Worm (Caenorhabditis elegans): ENCODE measurements around the gene ttr-43.
A peak's percentile ranks its signal among the peaks of the same experiment; 100 is the strongest.

Gene ttr-43

ce11 chrV:12579299-12579698, 11.2 kb downstream of the ttr-43 start, which contains the start of gene E02A10.3:
Gene E02A10.3 (plus strand): TSS chrV:12579599.
- TF ChIP-seq B0261.1 (tag; optimal IDR thresholded peaks at IDR 0.05) (no peak), unc-62 (GFP tag; optimal IDR thresholded peaks at IDR 0.05) (no peak), nhr-90 (tag; optimal IDR thresholded peaks at IDR 0.05) (no peak), Y79H2A.3 (GFP tag; conservative IDR thresholded peaks at IDR 0.05) (no peak), F33H1.4 (GFP tag; IDR thresholded peaks at IDR 0.05) (no peak), efl-1 (GFP tag; optimal IDR thresholded peaks at IDR 0.05) (no peak), attf-5 (GFP tag; optimal IDR thresholded peaks at IDR 0.05) (no peak), ama-1 (optimal IDR thresholded peaks at IDR 0.05) (no peak), ama-1 (GFP tag; optimal IDR thresholded peaks at IDR 0.05) (no peak), F22D6.2 (tag; optimal IDR thresholded peaks at IDR 0.05) (no peak), ceh-58 (GFP tag; IDR thresholded peaks at IDR 0.05) (no peak), mcd-1 (GFP tag; IDR thresholded peaks at IDR 0.05) (no peak), hmg-20 (GFP tag; IDR thresholded peaks at IDR 0.05) (no peak), repo-1 (tag; optimal IDR thresholded peaks at IDR 0.05) (no peak), nfya-1 (tag; optimal IDR thresholded peaks at IDR 0.05; ENCODE audit: borderline replicate concordance, insufficient read depth) (no peak), sea-2 (GFP tag; IDR thresholded peaks at IDR 0.05) (no peak), tbp1 (GFP tag; optimal IDR thresholded peaks at IDR 0.05) (no peak), dox-1 (GFP tag; IDR thresholded peaks at IDR 0.05) (no peak), rec-8 (tag; optimal IDR thresholded peaks at IDR 0.05) (no peak), mxl-1 (tag; optimal IDR thresholded peaks at IDR 0.05) (no peak)

- TF ChIP-seq lsl-1 (GFP tag; optimal IDR thresholded peaks at IDR 0.05) (no peak), egrh-3 (GFP tag; IDR thresholded peaks at IDR 0.05) (peak; percentile 87)
Measured at ce11 chrV:12576495-12576947, 14.0 kb downstream of the ttr-43 start, which contains the start of gene grl-23. Gene grl-23 (minus strand): TSS chrV:12576897.

ce11 chrV:12575846-12576245, 14.7 kb downstream of the ttr-43 start:
- TF ChIP-seq egrh-3 (GFP tag; IDR thresholded peaks at IDR 0.05): peak; percentile 97
- 0 out of 2 replicates have a peak, but pooled peaks have one; percentile 28 for TF ChIP-seq sea-2 (GFP tag; IDR thresholded peaks at IDR 0.05)
- TF ChIP-seq rec-8 (tag; optimal IDR thresholded peaks at IDR 0.05): no peak

- TF ChIP-seq dox-1 (GFP tag; IDR thresholded peaks at IDR 0.05) (no peak), T26A5.8 (tag; optimal IDR thresholded peaks at IDR 0.05) (no peak), mxl-1 (tag; optimal IDR thresholded peaks at IDR 0.05) (no peak), hlh-26 (GFP tag; conservative IDR thresholded peaks at IDR 0.05) (no peak), hmg-20 (GFP tag; IDR thresholded peaks at IDR 0.05) (no peak), athp-1 (tag; optimal IDR thresholded peaks at IDR 0.05) (no peak), snpc-3.4 (tag; optimal IDR thresholded peaks at IDR 0.05) (no peak), tbp1 (GFP tag; optimal IDR thresholded peaks at IDR 0.05) (no peak), sdz-38 (tag; optimal IDR thresholded peaks at IDR 0.05) (no peak), him-1 (tag; optimal IDR thresholded peaks at IDR 0.05) (no peak), ekl-4 (GFP tag; IDR thresholded peaks at IDR 0.05) (no peak), tlf-1 (GFP tag; optimal IDR thresholded peaks at IDR 0.05) (no peak), ztf-25 (GFP tag; IDR thresholded peaks at IDR 0.05) (no peak), nhr-120 (GFP tag; IDR thresholded peaks at IDR 0.05) (no peak), egl-18 (GFP tag; IDR thresholded peaks at IDR 0.05) (no peak), die-1 (tag; optimal IDR thresholded peaks at IDR 0.05) (no peak), let-526 (GFP tag; IDR thresholded peaks at IDR 0.05) (no peak)
Measured at ce11 chrV:12570271-12570670, 20.2 kb downstream of the ttr-43 start.

All from whole organism, young adult.